Fruit fly (Drosophila melanogaster) whole organism, embryonic: ENCODE results near the gene CG8630.

Experiments
- CG31365 ChIP-seq: fragments of 200-800 bp; sonication (Bioruptor generic); optimal IDR thresholded peaks from 2 replicates; lab custom pipeline; 2018; ENCODE audit warnings: missing biosample characterization, mild to moderate bottlenecking, missing genetic modification characterization
- CG6854 ChIP-seq: fragments of 200-800 bp; sonication (Bioruptor generic); optimal IDR thresholded peaks from 3 replicates; lab custom pipeline; 2017; ENCODE audit warnings: missing biosample characterization, mild to moderate bottlenecking, missing genetic modification characterization
- Pdp1 ChIP-seq, 2 experiments: fragments of 200-800 bp; sonication (Bioruptor generic); optimal IDR thresholded peaks; 3 replicates each; lab custom pipeline; 2016; ENCODE audit warnings: missing biosample characterization in 2 of 2, missing genetic modification characterization in 2 of 2, mild to moderate bottlenecking in 1 of 2, moderate library complexity in 1 of 2
- croc ChIP-seq: fragments of 200-800 bp; sonication (Bioruptor generic); conservative IDR thresholded peaks from 3 replicates; pipeline ENCODE4 v1.3.6; 2022; ENCODE audit warnings: missing biosample characterization, missing genetic modification characterization
- crol ChIP-seq: fragments of 200-800 bp; sonication (Bioruptor generic); IDR thresholded peaks from 2 replicates; pipeline ENCODE4 v1.3.6; 2022; ENCODE audit warnings: missing biosample characterization, missing genetic modification characterization
- ftz-f1 ChIP-seq: fragments of 200-800 bp; sonication (Bioruptor generic); optimal IDR thresholded peaks from 2 replicates; lab custom pipeline; 2016; ENCODE audit warnings: missing biosample characterization, missing genetic modification characterization
- mam ChIP-seq: fragments of 200-800 bp; sonication (Bioruptor generic); optimal IDR thresholded peaks from 3 replicates; lab custom pipeline; 2016; ENCODE audit warnings: missing biosample characterization, missing genetic modification characterization
- sens ChIP-seq: fragments of 200-800 bp; sonication (Bioruptor generic); peaks from one replicate; lab custom pipeline; 2016; ENCODE audit warnings: missing biosample characterization, missing genetic modification characterization
- unc-4 ChIP-seq: fragments of 200-800 bp; sonication (Bioruptor generic); IDR thresholded peaks from 2 replicates; pipeline ENCODE4 v1.3.6; 2022; ENCODE audit warnings: missing biosample characterization, missing genetic modification characterization; ENCODE audit not compliant: partially characterized antibody

dm6 chr3R:13313088-13313487 lies 33.6 kb downstream of the CG8630 start, which contains the start of gene CG44142:
- TF ChIP-seq Pdp1 (GFP tag; optimal IDR thresholded peaks at IDR 0.05; lab: Kevin White, UChicago) = no peak
- TF ChIP-seq crol (GFP tag; lab: Robert Waterston, UW) = no peak
- no peak for TF ChIP-seq ftz-f1 (GFP tag; lab: Kevin White, UChicago)
- no peak for TF ChIP-seq CG6854 (GFP tag; lab: Kevin White, UChicago)
- no peak for TF ChIP-seq unc-4 (GFP tag; lab: Robert Waterston, UW)
- no peak for TF ChIP-seq croc (GFP tag; lab: Robert Waterston, UW)
- TF ChIP-seq CG31365 (tag; lab: Kevin White, UChicago) = no peak
- TF ChIP-seq mam (GFP tag; lab: Kevin White, UChicago) = no peak
- no peak for TF ChIP-seq sens (GFP tag; lab: Kevin White, UChicago)
